Worm (Caenorhabditis elegans) whole organism, L1 larva: Measurements from ENCODE around the gene sec-24.1.

ENCODE experiments used
- C16A3.4 ChIP-seq: fragments of 150-350 bp; optimal IDR thresholded peaks from 2 replicates; lab custom pipeline; 2014; ENCODE audit warnings: missing biosample characterization, missing genetic modification characterization
- alr-1 ChIP-seq: fragments of 200-800 bp; sonication (Bioruptor generic); optimal IDR thresholded peaks from 2 replicates; lab custom pipeline; 2018; ENCODE audit warnings: borderline replicate concordance, mild to moderate bottlenecking, missing genetic modification characterization, missing compliant biosample characterization
- ama-1 ChIP-seq: fragments of 150-350 bp; optimal IDR thresholded peaks from 2 replicates; lab custom pipeline; 2014
- blmp-1 ChIP-seq: fragments of 150-350 bp; optimal IDR thresholded peaks from 2 replicates; lab custom pipeline; 2014; ENCODE audit warnings: missing biosample characterization, missing genetic modification characterization
- ceh-63 ChIP-seq: fragments of 200-800 bp; sonication (Bioruptor generic); optimal IDR thresholded peaks from 2 replicates; lab custom pipeline; 2018; ENCODE audit warnings: mild to moderate bottlenecking, missing genetic modification characterization, missing compliant biosample characterization
- ceh-90 ChIP-seq: sonication (generic microtip); optimal IDR thresholded peaks from 2 replicates; lab custom pipeline; 2016; ENCODE audit warnings: missing genetic modification characterization, missing compliant biosample characterization
- dpl-1 ChIP-seq, 3 experiments: fragments of 150-350 bp in 2 of 3; sonication (generic microtip) in 1 of 3; optimal IDR thresholded peaks; 2 replicates each; lab custom pipeline; 2014 to 2017; ENCODE audit warnings: missing biosample characterization in 3 of 3, missing genetic modification characterization in 3 of 3, missing genetic modification reagents in 3 of 3
- dsc-1 ChIP-seq: sonication (generic microtip); optimal IDR thresholded peaks from 2 replicates; lab custom pipeline; 2016; ENCODE audit warnings: mild to moderate bottlenecking, missing genetic modification characterization, missing compliant biosample characterization
- egl-13 ChIP-seq: sonication (generic microtip); optimal IDR thresholded peaks from 2 replicates; lab custom pipeline; 2016; ENCODE audit warnings: missing genotype, missing genetic modification reagents, missing genetic modification characterization, missing compliant biosample characterization
- egl-27 ChIP-seq, 2 experiments: fragments of 150-350 bp in 1 of 2; sonication (generic microtip); optimal IDR thresholded peaks; 3 replicates each; lab custom pipeline; 2017 to 2018; ENCODE audit warnings: missing biosample characterization in 2 of 2, missing genetic modification characterization in 2 of 2, missing genetic modification reagents in 2 of 2
- elt-2 ChIP-seq: sonication (generic microtip); optimal IDR thresholded peaks from 2 replicates; lab custom pipeline; 2016; ENCODE audit warnings: missing genetic modification characterization, mild to moderate bottlenecking, inconsistent platforms, missing compliant biosample characterization, missing genetic modification reagents
- fkh-10 ChIP-seq: sonication (generic microtip); optimal IDR thresholded peaks from 2 replicates; lab custom pipeline; 2017; ENCODE audit warnings: missing biosample characterization, missing genetic modification reagents, missing genetic modification characterization
- fos-1 ChIP-seq: fragments of 150-350 bp; optimal IDR thresholded peaks from 2 replicates; lab custom pipeline; 2014; ENCODE audit warnings: missing biosample characterization, missing genetic modification characterization
- grh-1 ChIP-seq: fragments of 200-800 bp; sonication (Bioruptor generic); IDR thresholded peaks from 2 replicates; pipeline ENCODE4 v1.3.6; 2022; ENCODE audit warnings: missing genetic modification reagents, missing genetic modification characterization, missing compliant biosample characterization
- hlh-17 ChIP-seq: fragments of 200-800 bp; sonication (Bioruptor generic); optimal IDR thresholded peaks from 2 replicates; lab custom pipeline; 2018; ENCODE audit warnings: missing genetic modification characterization, mild to moderate bottlenecking, missing compliant biosample characterization, moderate library complexity, borderline replicate concordance
- hlh-4 ChIP-seq: sonication (generic microtip); optimal IDR thresholded peaks from 2 replicates; lab custom pipeline; 2016; ENCODE audit warnings: mild to moderate bottlenecking, missing genetic modification characterization, missing compliant biosample characterization
- hpl-2 ChIP-seq: fragments of 150-350 bp; optimal IDR thresholded peaks from 2 replicates; lab custom pipeline; 2014; ENCODE audit warnings: missing biosample characterization, missing genetic modification reagents, missing genetic modification characterization
- isw-1 ChIP-seq: fragments of 200-800 bp; sonication (Bioruptor generic); IDR thresholded peaks from 2 replicates; pipeline ENCODE4 v1.3.6; 2022; ENCODE audit warnings: missing genetic modification characterization, missing compliant biosample characterization
- lin-14 ChIP-seq: fragments of 200-800 bp; sonication (Bioruptor generic); optimal IDR thresholded peaks from 2 replicates; lab custom pipeline; 2018; ENCODE audit warnings: mild to moderate bottlenecking, missing genetic modification characterization, moderate library complexity, missing compliant biosample characterization
- lin-15B ChIP-seq: fragments of 150-350 bp; sonication (generic microtip); optimal IDR thresholded peaks from 3 replicates; lab custom pipeline; 2014; ENCODE audit warnings: missing biosample characterization, missing genetic modification characterization
- lin-35 ChIP-seq, 2 experiments: fragments of 150-350 bp; optimal IDR thresholded peaks; 2 replicates each; lab custom pipeline; 2014; ENCODE audit warnings: missing biosample characterization in 2 of 2, missing genetic modification characterization in 2 of 2, missing genetic modification reagents in 2 of 2
- lin-39 ChIP-seq: fragments of 150-350 bp; optimal IDR thresholded peaks from 2 replicates; lab custom pipeline; 2014; ENCODE audit warnings: missing biosample characterization, missing genetic modification reagents, missing genetic modification characterization
- lir-3 ChIP-seq: sonication (generic microtip); optimal IDR thresholded peaks from 2 replicates; lab custom pipeline; 2016; ENCODE audit warnings: mild to moderate bottlenecking, missing genetic modification characterization, moderate library complexity, missing compliant biosample characterization; ENCODE audit not compliant: poor library complexity
- lsy-2 ChIP-seq, 2 experiments: fragments of 150-350 bp; optimal IDR thresholded peaks; 2 replicates each; lab custom pipeline; 2014; ENCODE audit warnings: missing biosample characterization in 2 of 2, missing genetic modification characterization in 2 of 2
- mdl-1 ChIP-seq, 2 experiments: fragments of 150-350 bp; optimal IDR thresholded peaks; 2 replicates each; lab custom pipeline; 2014 to 2017; ENCODE audit warnings: missing biosample characterization in 2 of 2, missing genetic modification characterization in 2 of 2, inconsistent platforms in 1 of 2
- nhr-71 ChIP-seq: sonication (generic microtip); optimal IDR thresholded peaks from 2 replicates; lab custom pipeline; 2016; ENCODE audit warnings: mild to moderate bottlenecking, missing genetic modification characterization, moderate library complexity, missing compliant biosample characterization
- nhr-76 ChIP-seq: sonication (generic microtip); optimal IDR thresholded peaks from 2 replicates; lab custom pipeline; 2017; ENCODE audit warnings: missing biosample characterization, missing genetic modification characterization
- nhr-85 ChIP-seq: sonication (generic microtip); peaks from one replicate; lab custom pipeline; 2016; ENCODE audit warnings: missing genetic modification characterization, inconsistent platforms, missing compliant biosample characterization
- nhr-90 ChIP-seq: sonication (generic microtip); optimal IDR thresholded peaks from 2 replicates; lab custom pipeline; 2016; ENCODE audit warnings: mild to moderate bottlenecking, missing genetic modification characterization, missing compliant biosample characterization; ENCODE audit not compliant: poor library complexity
- pax-3 ChIP-seq: fragments of 200-800 bp; sonication (Bioruptor generic); optimal IDR thresholded peaks from 2 replicates; lab custom pipeline; 2018; ENCODE audit warnings: mild to moderate bottlenecking, missing genetic modification characterization, moderate library complexity, missing compliant biosample characterization
- pqm-1 ChIP-seq: sonication (generic microtip); optimal IDR thresholded peaks from 3 replicates; lab custom pipeline; 2017; ENCODE audit warnings: missing biosample characterization, missing genetic modification characterization
- rnt-1 ChIP-seq: sonication (generic microtip); optimal IDR thresholded peaks from 2 replicates; lab custom pipeline; 2016; ENCODE audit warnings: mild to moderate bottlenecking, missing genetic modification characterization, moderate library complexity, missing compliant biosample characterization
- snu-23 ChIP-seq: sonication (generic microtip); optimal IDR thresholded peaks from 2 replicates; lab custom pipeline; 2016; ENCODE audit warnings: missing genetic modification characterization, missing compliant biosample characterization
- sox-4 ChIP-seq: sonication (generic microtip); optimal IDR thresholded peaks from 2 replicates; lab custom pipeline; 2016; ENCODE audit warnings: missing genetic modification characterization, missing compliant biosample characterization
- tbx-2 ChIP-seq: sonication (generic microtip); optimal IDR thresholded peaks from 2 replicates; lab custom pipeline; 2016; ENCODE audit warnings: missing genetic modification characterization, missing compliant biosample characterization
- unc-130 ChIP-seq: fragments of 150-350 bp; optimal IDR thresholded peaks from 2 replicates; lab custom pipeline; 2017; ENCODE audit warnings: missing biosample characterization, missing genetic modification characterization, inconsistent platforms
- unc-30 ChIP-seq: sonication (generic microtip); optimal IDR thresholded peaks from 2 replicates; lab custom pipeline; 2017; ENCODE audit warnings: missing biosample characterization, missing genetic modification characterization
- unc-86 ChIP-seq: sonication (generic microtip); optimal IDR thresholded peaks from 2 replicates; lab custom pipeline; 2016; ENCODE audit warnings: missing genetic modification characterization, missing compliant biosample characterization
- vab-15 ChIP-seq: sonication (generic microtip); optimal IDR thresholded peaks from 2 replicates; lab custom pipeline; 2017; ENCODE audit warnings: missing genotype, mild to moderate bottlenecking, missing genetic modification characterization, missing compliant biosample characterization

Gene sec-24.1

DNA sequence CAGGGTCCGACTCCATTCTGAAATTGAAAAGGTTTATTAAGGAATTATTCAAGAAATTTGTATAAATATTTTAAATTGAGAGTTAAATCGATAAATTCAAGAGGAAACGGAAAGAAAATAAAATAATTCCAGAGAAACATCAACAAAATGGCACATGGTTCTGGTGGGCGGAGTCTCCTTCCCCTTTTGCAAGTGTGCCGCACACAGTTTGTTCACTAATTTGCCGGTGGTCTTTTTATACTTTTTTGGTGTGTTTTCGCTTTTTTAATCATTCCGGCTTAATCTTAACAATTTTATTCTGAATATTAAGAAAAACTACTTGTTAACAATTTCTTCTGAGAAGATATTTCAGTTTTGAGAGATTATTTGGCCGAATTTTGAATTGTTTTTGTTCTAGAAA is 38.9 kb upstream of the sec-24.1 start, which contains the start of the genes ragc-1 and Y24F12A.1 (continued):
- TF ChIP-seq egl-27 (tag; optimal IDR thresholded peaks at IDR 0.05; lab: Kevin White, UChicago), result no peak
- no peak for TF ChIP-seq nhr-76 (tag; lab: Kevin White, UChicago)
- no peak for TF ChIP-seq pax-3 (tag; lab: Kevin White, UChicago)
- no peak for TF ChIP-seq egl-13 (tag; lab: Kevin White, UChicago)
- TF ChIP-seq ceh-90 (tag; lab: Kevin White, UChicago), result no peak
- TF ChIP-seq dsc-1, result peak; percentile 34
- TF ChIP-seq snu-23 (GFP tag; lab: Kevin White, UChicago), result peak; percentile 41
- peak; percentile 51 for TF ChIP-seq nhr-90
- TF ChIP-seq elt-2 (tag; lab: Kevin White, UChicago), result no peak
- no peak for TF ChIP-seq lin-39 (tag; lab: Kevin White, UChicago)
- TF ChIP-seq fos-1 (tag; lab: Kevin White, UChicago), result no peak
- peak; percentile 26 for TF ChIP-seq lir-3
- peak; percentile 61 for TF ChIP-seq unc-130 (tag; lab: Kevin White, UChicago)
- TF ChIP-seq lin-15B, result peak; percentile 13
- peak; percentile 26 for TF ChIP-seq vab-15 (tag; lab: Kevin White, UChicago)
- TF ChIP-seq lin-35 (GFP tag; optimal IDR thresholded peaks at IDR 0.05; lab: Kevin White, UChicago), result peak; percentile 29 to 61
- TF ChIP-seq unc-30 (tag; lab: Kevin White, UChicago), result no peak
- TF ChIP-seq nhr-71 (tag; lab: Kevin White, UChicago), result peak; percentile 52
- no peak for TF ChIP-seq fkh-10 (GFP tag; lab: Kevin White, UChicago)
- no peak for TF ChIP-seq alr-1 (tag; lab: Kevin White, UChicago)
- TF ChIP-seq rnt-1, result peak; percentile 48
- no peak for TF ChIP-seq ceh-63 (GFP tag; lab: Kevin White, UChicago)
- TF ChIP-seq C16A3.4, result peak; percentile 53
- TF ChIP-seq dpl-1 (GFP tag; optimal IDR thresholded peaks at IDR 0.05; lab: Kevin White, UChicago), result peak; percentile 28 to 64 (median 44)
- no peak for TF ChIP-seq isw-1 (GFP tag; lab: Robert Waterston, UW)
- peak; percentile 24 for TF ChIP-seq tbx-2 (tag; lab: Kevin White, UChicago)
- no peak for TF ChIP-seq hpl-2 (GFP tag; lab: Kevin White, UChicago)
- no peak for TF ChIP-seq grh-1
- peak; percentile 58 for TF ChIP-seq blmp-1
- peak in 1 of 2 experiments; percentile 71 for TF ChIP-seq mdl-1 (tag; optimal IDR thresholded peaks at IDR 0.05; lab: Kevin White, UChicago)
- peak; percentile 55 for TF ChIP-seq lin-14
- no peak for TF ChIP-seq sox-4 (tag; lab: Kevin White, UChicago)

DNA sequence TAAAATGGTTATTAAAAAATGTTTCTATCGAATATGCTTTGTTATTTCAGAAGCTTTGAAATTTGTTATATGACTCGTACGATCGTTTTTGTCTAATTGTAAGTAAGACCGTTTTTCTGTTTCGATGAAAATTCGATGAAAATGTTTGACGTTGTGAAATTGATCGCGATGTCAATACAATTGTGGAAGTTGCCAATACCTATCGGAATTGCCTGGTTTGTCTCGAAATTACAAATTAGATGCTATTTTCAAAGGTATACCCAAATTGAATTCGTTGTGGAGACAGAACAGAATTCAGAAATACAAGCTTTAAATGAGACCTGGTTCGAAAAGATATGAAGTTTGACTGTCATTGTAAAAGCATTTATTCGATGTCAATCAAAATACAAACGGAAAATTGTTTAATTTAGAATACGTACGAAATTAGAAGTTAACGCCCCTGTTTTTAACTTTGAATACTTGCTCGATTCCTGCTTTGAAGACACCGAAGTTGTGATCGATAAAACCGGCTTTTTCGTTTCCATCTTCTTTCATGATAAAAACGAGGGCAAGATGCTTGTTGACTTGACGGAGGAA is 37.4 kb upstream of the sec-24.1 start:
- peak; percentile 13 for TF ChIP-seq ama-1 (lab: Kevin White, UChicago)
- no peak for TF ChIP-seq hlh-4 (tag; lab: Kevin White, UChicago)
- TF ChIP-seq pqm-1, result no peak
- no peak for TF ChIP-seq vab-15 (tag; lab: Kevin White, UChicago)
- no peak for TF ChIP-seq hlh-17 (GFP tag; lab: Kevin White, UChicago)
- TF ChIP-seq unc-86 (tag; lab: Kevin White, UChicago), result no peak
- TF ChIP-seq nhr-85 (tag; lab: Kevin White, UChicago), result peak; percentile 1
- peak in 1 of 2 experiments; percentile 22 for TF ChIP-seq lsy-2 (tag; optimal IDR thresholded peaks at IDR 0.05; lab: Kevin White, UChicago)
